Worm (Caenorhabditis elegans) whole organism, mixed stage, embryonic: ENCODE data around the gene ttr-9.

Experiments used
- elt-3 ChIP-seq: fragments of 150-350 bp; optimal IDR thresholded peaks from 2 replicates; lab custom pipeline; 2014; ENCODE audit warnings: missing biosample characterization, missing genetic modification characterization
- flh-1 ChIP-seq: fragments of 200-800 bp; sonication (Bioruptor generic); optimal IDR thresholded peaks from 2 replicates; lab custom pipeline; 2018; ENCODE audit warnings: mild to moderate bottlenecking, missing genetic modification characterization, moderate library complexity, missing compliant biosample characterization
- lin-13 ChIP-seq: fragments of 150-350 bp; optimal IDR thresholded peaks from 2 replicates; lab custom pipeline; 2014; ENCODE audit warnings: missing biosample characterization, missing genetic modification characterization
- mls-2 ChIP-seq: sonication (generic microtip); optimal IDR thresholded peaks from 2 replicates; lab custom pipeline; 2016; ENCODE audit warnings: mild to moderate bottlenecking, missing genetic modification characterization, moderate library complexity, missing compliant biosample characterization
- nhr-76 ChIP-seq: sonication (generic microtip); optimal IDR thresholded peaks from 2 replicates; lab custom pipeline; 2017; ENCODE audit warnings: missing biosample characterization, missing genetic modification characterization
- pha-4 ChIP-seq: fragments of 150-350 bp; optimal IDR thresholded peaks from 2 replicates; lab custom pipeline; 2018; ENCODE audit warnings: missing biosample characterization, missing genetic modification reagents, missing genetic modification characterization
- snpc-4 ChIP-seq: fragments of 150-350 bp; optimal IDR thresholded peaks from 2 replicates; lab custom pipeline; 2014; ENCODE audit warnings: missing biosample characterization, missing genetic modification characterization
- unc-120 ChIP-seq: sonication (generic microtip); optimal IDR thresholded peaks from 2 replicates; lab custom pipeline; 2017; ENCODE audit warnings: missing genetic modification characterization, missing compliant biosample characterization; ENCODE audit not compliant: poor library complexity, severe bottlenecking
- unc-39 ChIP-seq: fragments of 150-350 bp; optimal IDR thresholded peaks from 2 replicates; lab custom pipeline; 2014; ENCODE audit warnings: missing biosample characterization, missing genetic modification characterization
- ztf-11 ChIP-seq: fragments of 150-350 bp; optimal IDR thresholded peaks from 2 replicates; lab custom pipeline; 2014; ENCODE audit warnings: missing biosample characterization, missing genetic modification characterization

DNA sequence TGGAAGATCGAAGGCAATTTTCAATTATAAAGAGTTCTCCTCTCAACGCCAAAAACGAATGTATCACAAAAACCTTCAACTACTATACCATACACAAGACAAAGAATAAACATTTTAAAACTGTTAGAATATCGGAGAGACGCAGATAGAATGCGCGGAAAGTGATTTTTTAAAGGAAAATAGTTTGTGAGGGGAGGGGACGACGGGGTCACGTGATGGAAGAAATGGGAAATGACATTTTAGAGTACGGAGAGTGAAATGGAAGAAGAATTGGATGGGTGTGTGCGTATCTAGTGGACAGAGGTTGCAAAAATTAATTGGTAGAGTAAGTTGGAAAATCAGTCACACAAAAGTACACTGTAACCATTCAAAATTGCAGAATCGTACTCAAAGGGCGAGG lies 28.2 kb upstream of the ttr-9 start:
- TF ChIP-seq elt-3 (tag; lab: Kevin White, UChicago) (no peak), lin-13 (no peak), snpc-4 (no peak), unc-39 (tag; lab: Kevin White, UChicago) (no peak), mls-2 (tag; lab: Kevin White, UChicago) (no peak), unc-120 (tag; lab: Kevin White, UChicago) (no peak), flh-1 (GFP tag; lab: Kevin White, UChicago) (no peak), pha-4 (tag; lab: Kevin White, UChicago) (no peak), nhr-76 (tag; lab: Kevin White, UChicago) (no peak), ztf-11 (tag; lab: Kevin White, UChicago) (no peak)
